Worm (Caenorhabditis elegans): ENCODE measurements around the gene ztf-9.

- no peak for TF ChIP-seq pqm-1 (tag; optimal IDR thresholded peaks at IDR 0.05)
- TF ChIP-seq fkh-6 (tag; optimal IDR thresholded peaks at IDR 0.05), result no peak
- TF ChIP-seq odd-2 (tag; optimal IDR thresholded peaks at IDR 0.05), result no peak
- TF ChIP-seq ztf-16 (tag; optimal IDR thresholded peaks at IDR 0.05), result no peak
- no peak for TF ChIP-seq pha-4 (tag; optimal IDR thresholded peaks at IDR 0.05)
- TF ChIP-seq ama-1 (optimal IDR thresholded peaks at IDR 0.05), result no peak
These were observed at the start of gene ztf-9 for ce11 chrV:9692109-9692581.

Data from whole organism, late embryonic.